Worm (Caenorhabditis elegans): ENCODE results near the gene C01G12.13.

DNA sequence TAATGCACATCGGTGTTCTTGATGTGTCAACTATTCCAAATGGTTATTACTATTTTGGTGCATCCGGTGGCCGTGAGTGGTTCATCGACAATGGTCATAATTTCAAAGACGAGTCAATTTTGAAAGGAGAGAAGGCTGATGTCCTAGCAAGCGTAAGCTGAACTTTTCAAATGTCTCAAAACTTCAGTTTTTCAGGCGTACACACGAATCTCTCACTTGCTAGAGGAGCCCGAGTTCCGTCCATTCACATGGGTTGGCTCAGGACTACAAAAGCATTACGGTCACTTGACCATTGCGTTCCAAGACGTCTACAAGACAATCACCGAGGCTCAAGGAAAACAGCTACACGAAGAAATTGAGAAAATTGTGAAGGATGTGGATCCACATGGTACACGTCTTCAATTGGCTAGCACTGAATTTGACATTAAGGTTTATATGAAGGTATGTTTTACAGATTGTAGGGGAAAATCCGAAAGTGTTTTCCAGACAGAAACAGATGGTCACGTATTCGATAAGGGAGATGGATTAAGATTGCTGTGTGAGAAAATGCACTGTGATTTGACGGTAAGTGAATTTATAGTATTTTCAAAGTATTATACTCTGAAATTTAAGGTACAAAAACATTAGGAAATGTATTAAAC, 32.9 kb downstream of the C01G12.13 start:
- no peak for TF ChIP-seq attf-5 (GFP tag; optimal IDR thresholded peaks at IDR 0.05)
- TF ChIP-seq C17E4.6 (GFP tag; IDR thresholded peaks at IDR 0.05), result no peak
- TF ChIP-seq nhr-90 (tag; optimal IDR thresholded peaks at IDR 0.05), result no peak
- no peak for TF ChIP-seq F57C9.4 (tag; optimal IDR thresholded peaks at IDR 0.05)
